Fruit fly (Drosophila melanogaster) whole organism, embryonic: ENCODE results near the gene CG31867.

Experiments
- CG1024 ChIP-seq: fragments of 200-800 bp; sonication (Bioruptor generic); IDR thresholded peaks from 2 replicates; pipeline ENCODE4 v1.3.6; 2022; ENCODE audit warnings: missing biosample characterization, missing genetic modification characterization
- CG10462 ChIP-seq: fragments of 200-800 bp; sonication (Bioruptor generic); optimal IDR thresholded peaks from 2 replicates; lab custom pipeline; 2016; ENCODE audit warnings: missing biosample characterization, missing genetic modification characterization
- CG10654 ChIP-seq: fragments of 200-800 bp; sonication (Bioruptor generic); optimal IDR thresholded peaks from 2 replicates; lab custom pipeline; 2016; ENCODE audit warnings: missing biosample characterization, missing genetic modification characterization
- CG11696 ChIP-seq: fragments of 200-800 bp; sonication (Bioruptor generic); IDR thresholded peaks from 2 replicates; pipeline ENCODE4 v1.3.6; 2022; ENCODE audit warnings: missing biosample characterization, missing genetic modification characterization
- CG13775 ChIP-seq: fragments of 200-800 bp; sonication (Bioruptor generic); optimal IDR thresholded peaks from 3 replicates; lab custom pipeline; 2017; ENCODE audit warnings: missing biosample characterization, mild to moderate bottlenecking, missing genetic modification characterization
- CG14667 ChIP-seq: fragments of 200-800 bp; sonication (Bioruptor generic); IDR thresholded peaks from 2 replicates; pipeline ENCODE4 v1.3.6; 2022; ENCODE audit warnings: missing biosample characterization, missing genetic modification characterization
- CG15011 ChIP-seq: fragments of 200-800 bp; sonication (Bioruptor generic); optimal IDR thresholded peaks from 3 replicates; lab custom pipeline; 2018; ENCODE audit warnings: missing biosample characterization, mild to moderate bottlenecking, missing genetic modification characterization
- CG17359 ChIP-seq: fragments of 200-800 bp; sonication (Bioruptor generic); optimal IDR thresholded peaks from 3 replicates; lab custom pipeline; 2018; ENCODE audit warnings: missing biosample characterization, mild to moderate bottlenecking, missing genetic modification characterization, moderate library complexity
- CG2116 ChIP-seq: fragments of 200-800 bp; sonication (Bioruptor generic); optimal IDR thresholded peaks from 3 replicates; lab custom pipeline; 2018; ENCODE audit warnings: missing biosample characterization, mild to moderate bottlenecking, missing genetic modification characterization
- CG2712 ChIP-seq: fragments of 200-800 bp; optimal IDR thresholded peaks from 3 replicates; lab custom pipeline; 2019; ENCODE audit warnings: missing biosample characterization, mild to moderate bottlenecking, missing genetic modification characterization, moderate library complexity
- CG32772 ChIP-seq: fragments of 200-800 bp; sonication (Bioruptor generic); IDR thresholded peaks from 2 replicates; pipeline ENCODE4 v1.3.6; 2022; ENCODE audit warnings: missing biosample characterization, missing genetic modification characterization
- CG33557 ChIP-seq: fragments of 200-800 bp; sonication (Bioruptor generic); optimal IDR thresholded peaks from 2 replicates; lab custom pipeline; 2019; ENCODE audit warnings: missing biosample characterization, mild to moderate bottlenecking, missing genetic modification characterization, moderate library complexity
- CG4820 ChIP-seq: fragments of 200-800 bp; sonication (Bioruptor generic); optimal IDR thresholded peaks from 3 replicates; lab custom pipeline; 2016; ENCODE audit warnings: missing biosample characterization, missing genetic modification characterization
- CG5245 ChIP-seq: fragments of 200-800 bp; sonication (Bioruptor generic); optimal IDR thresholded peaks from 3 replicates; lab custom pipeline; 2016; ENCODE audit warnings: missing biosample characterization, missing genetic modification characterization
- CG6254 ChIP-seq: fragments of 200-800 bp; sonication (Bioruptor generic); optimal IDR thresholded peaks from 3 replicates; lab custom pipeline; 2017; ENCODE audit warnings: mild to moderate bottlenecking, missing biosample characterization, missing genetic modification reagents, missing genetic modification characterization
- CG6689 ChIP-seq: fragments of 200-800 bp; sonication (Bioruptor generic); IDR thresholded peaks from 2 replicates; pipeline ENCODE4 v1.3.6; 2022; ENCODE audit warnings: missing biosample characterization, missing genetic modification characterization
- CG6813 ChIP-seq: fragments of 200-800 bp; sonication (Bioruptor generic); optimal IDR thresholded peaks from 2 replicates; lab custom pipeline; 2017; ENCODE audit warnings: missing biosample characterization, missing genetic modification characterization, mild to moderate bottlenecking, moderate library complexity, missing genetic modification reagents
- CG6854 ChIP-seq: fragments of 200-800 bp; sonication (Bioruptor generic); optimal IDR thresholded peaks from 3 replicates; lab custom pipeline; 2017; ENCODE audit warnings: missing biosample characterization, mild to moderate bottlenecking, missing genetic modification characterization
- CG9215 ChIP-seq: fragments of 200-800 bp; sonication (Bioruptor generic); IDR thresholded peaks from 2 replicates; pipeline ENCODE4 v1.3.6; 2022; ENCODE audit warnings: missing biosample characterization, missing genetic modification characterization
- Fer1 ChIP-seq: fragments of 200-800 bp; sonication (Bioruptor generic); optimal IDR thresholded peaks from 2 replicates; lab custom pipeline; 2017; ENCODE audit warnings: missing biosample characterization, mild to moderate bottlenecking, missing genetic modification characterization
- GATAe ChIP-seq: fragments of 200-800 bp; sonication (Bioruptor generic); conservative IDR thresholded peaks from 2 replicates; pipeline ENCODE4 v1.3.6; 2022; ENCODE audit warnings: missing biosample characterization, missing genetic modification characterization
- H15 ChIP-seq: fragments of 200-800 bp; sonication (Bioruptor generic); IDR thresholded peaks from 3 replicates; pipeline ENCODE4 v1.3.6; 2022; ENCODE audit warnings: missing biosample characterization, missing genetic modification characterization
- HLH3B ChIP-seq: fragments of 200-800 bp; sonication (Bioruptor generic); IDR thresholded peaks from 2 replicates; pipeline ENCODE4 v1.3.6; 2022; ENCODE audit warnings: missing biosample characterization, missing genetic modification characterization
- Kr ChIP-seq: fragments of 200-800 bp; sonication (Bioruptor generic); optimal IDR thresholded peaks from 2 replicates; lab custom pipeline; 2017; ENCODE audit warnings: missing biosample characterization, mild to moderate bottlenecking, missing genetic modification characterization
- NC2β ChIP-seq: fragments of 200-800 bp; sonication (Bioruptor generic); optimal IDR thresholded peaks from 2 replicates; lab custom pipeline; 2016; ENCODE audit warnings: missing biosample characterization, missing genetic modification characterization
- Optix ChIP-seq: fragments of 200-800 bp; sonication (Bioruptor generic); IDR thresholded peaks from 3 replicates; pipeline ENCODE4 v1.3.6; 2022; ENCODE audit warnings: missing biosample characterization, missing genetic modification characterization
- Rfx ChIP-seq: fragments of 200-800 bp; sonication (Bioruptor generic); IDR thresholded peaks from 2 replicates; pipeline ENCODE4 v1.3.6; 2022; ENCODE audit warnings: missing biosample characterization, missing genetic modification characterization
- Six4 ChIP-seq: fragments of 200-800 bp; sonication (Bioruptor generic); optimal IDR thresholded peaks from 2 replicates; lab custom pipeline; 2016; ENCODE audit warnings: missing biosample characterization, missing genetic modification characterization
- Ssrp ChIP-seq: fragments of 200-800 bp; sonication (Bioruptor generic); optimal IDR thresholded peaks from 2 replicates; lab custom pipeline; 2018; ENCODE audit warnings: missing biosample characterization, mild to moderate bottlenecking, missing genetic modification characterization, moderate library complexity
- Stat92E ChIP-seq, 3 experiments: fragments of >200 bp in 2 of 3; fragments of 200-800 bp in 1 of 3; sonication (Bioruptor generic) in 1 of 3; optimal IDR thresholded peaks; 2 replicates each; lab custom pipeline; 2017 to 2019; ENCODE audit warnings: missing biosample characterization in 3 of 3, missing genetic modification characterization in 3 of 3, mild to moderate bottlenecking in 1 of 3, moderate library complexity in 1 of 3
- Xrp1 ChIP-seq: fragments of 200-800 bp; sonication (Bioruptor generic); IDR thresholded peaks from 2 replicates; pipeline ENCODE4 v1.3.6; 2022; ENCODE audit warnings: missing biosample characterization, missing genetic modification characterization
- bsh ChIP-seq, 2 experiments: fragments of 200-800 bp; sonication (Bioruptor generic); optimal IDR thresholded peaks; 2 replicates each; lab custom pipeline; 2017 to 2018; ENCODE audit warnings: mild to moderate bottlenecking in 2 of 2, missing biosample characterization in 2 of 2, missing genetic modification characterization in 2 of 2, moderate library complexity in 1 of 2
- chm ChIP-seq: fragments of 200-800 bp; sonication (Bioruptor generic); IDR thresholded peaks from 2 replicates; pipeline ENCODE4 v1.3.6; 2022; ENCODE audit warnings: missing biosample characterization, missing genetic modification characterization
- chn ChIP-seq: fragments of 200-800 bp; sonication (Bioruptor generic); optimal IDR thresholded peaks from 2 replicates; lab custom pipeline; 2016; ENCODE audit warnings: missing biosample characterization, missing genetic modification characterization
- danr ChIP-seq: fragments of 200-800 bp; sonication (Bioruptor generic); IDR thresholded peaks from 2 replicates; pipeline ENCODE4 v1.3.6; 2022; ENCODE audit warnings: missing biosample characterization, missing genetic modification characterization
- jing ChIP-seq: fragments of 200-800 bp; sonication (Bioruptor generic); optimal IDR thresholded peaks from 2 replicates; lab custom pipeline; 2018; ENCODE audit warnings: missing biosample characterization, mild to moderate bottlenecking, missing genetic modification characterization
- ken ChIP-seq: fragments of 200-800 bp; sonication (Bioruptor generic); IDR thresholded peaks from 3 replicates; pipeline ENCODE4 v1.3.6; 2022; ENCODE audit warnings: missing biosample characterization, missing genetic modification characterization
- klu ChIP-seq: fragments of 200-800 bp; sonication (Bioruptor generic); IDR thresholded peaks from 2 replicates; pipeline ENCODE4 v1.3.6; 2022; ENCODE audit warnings: missing biosample characterization, missing genetic modification characterization
- mam ChIP-seq: fragments of 200-800 bp; sonication (Bioruptor generic); optimal IDR thresholded peaks from 3 replicates; lab custom pipeline; 2016; ENCODE audit warnings: missing biosample characterization, missing genetic modification characterization
- nom ChIP-seq: fragments of 200-800 bp; sonication (Bioruptor generic); optimal IDR thresholded peaks from 2 replicates; lab custom pipeline; 2017; ENCODE audit warnings: missing biosample characterization, missing genetic modification characterization, mild to moderate bottlenecking, moderate library complexity, missing genetic modification reagents
- odd ChIP-seq: fragments of 200-800 bp; sonication (Bioruptor generic); optimal IDR thresholded peaks from 2 replicates; lab custom pipeline; 2017; ENCODE audit warnings: missing biosample characterization, mild to moderate bottlenecking, missing genetic modification characterization
- otp ChIP-seq: fragments of 200-800 bp; sonication (Bioruptor generic); IDR thresholded peaks from 3 replicates; pipeline ENCODE4, ENCODE4 v1.3.6; 2022; ENCODE audit warnings: missing biosample characterization, missing genetic modification characterization
- pros ChIP-seq: fragments of 200-800 bp; sonication (Bioruptor generic); optimal IDR thresholded peaks from 3 replicates; lab custom pipeline; 2019; ENCODE audit warnings: missing biosample characterization, mild to moderate bottlenecking, missing genetic modification characterization, moderate library complexity
- shn ChIP-seq: fragments of 200-800 bp; sonication (Bioruptor generic); optimal IDR thresholded peaks from 3 replicates; lab custom pipeline; 2016; ENCODE audit warnings: missing biosample characterization, missing genetic modification characterization
- slou ChIP-seq: fragments of 200-800 bp; sonication (Bioruptor generic); optimal IDR thresholded peaks from 3 replicates; lab custom pipeline; 2016; ENCODE audit warnings: missing biosample characterization, missing genetic modification characterization
- slp2 ChIP-seq: fragments of 200-800 bp; sonication (Bioruptor generic); optimal IDR thresholded peaks from 2 replicates; lab custom pipeline; 2016; ENCODE audit warnings: missing biosample characterization, missing genetic modification characterization
- sob ChIP-seq: fragments of 200-800 bp; sonication (Bioruptor generic); IDR thresholded peaks from 2 replicates; pipeline ENCODE4 v1.3.6; 2022; ENCODE audit warnings: missing biosample characterization, missing genetic modification characterization
- tio ChIP-seq: fragments of 200-800 bp; sonication (Bioruptor generic); optimal IDR thresholded peaks from 2 replicates; lab custom pipeline; 2017; ENCODE audit warnings: missing biosample characterization, missing genetic modification characterization, inconsistent platforms
- ttk ChIP-seq: fragments of 200-800 bp; sonication (Bioruptor generic); IDR thresholded peaks from 2 replicates; pipeline ENCODE4 v2.1.2; 2022; ENCODE audit warnings: missing biosample characterization, missing genetic modification characterization

The CG31867 gene

DNA sequence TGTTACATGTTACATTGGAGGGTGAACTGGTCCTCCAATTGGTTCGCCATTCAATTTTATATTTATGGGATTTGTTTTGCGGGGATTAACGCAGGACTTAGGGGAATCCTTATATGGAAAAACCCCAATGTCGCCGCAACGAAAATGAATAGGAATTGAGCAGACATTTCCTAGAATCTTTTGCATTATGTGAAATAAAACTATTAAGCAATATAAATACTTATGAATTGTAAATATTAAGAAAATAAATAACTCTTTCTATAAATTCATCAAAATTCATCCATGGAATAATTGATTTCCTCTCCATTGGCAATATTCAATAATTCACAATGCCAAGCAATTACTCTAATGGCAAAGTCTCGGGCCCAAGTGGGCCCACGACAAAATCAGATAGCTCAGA lies 31.5 kb downstream of the CG31867 start, which contains the start of gene Gr32a:
Gene Gr32a, plus strand, starts transcription at position 301 of the 400 bp plus-strand sequence.
- TF ChIP-seq pros (GFP tag; lab: Kevin White, UChicago) (no peak), CG6813 (GFP tag; lab: Kevin White, UChicago) (no peak), danr (GFP tag; lab: Robert Waterston, UW) (no peak), Fer1 (GFP tag; lab: Kevin White, UChicago) (no peak), Six4 (GFP tag; lab: Kevin White, UChicago) (no peak), CG33557 (no peak)

DNA sequence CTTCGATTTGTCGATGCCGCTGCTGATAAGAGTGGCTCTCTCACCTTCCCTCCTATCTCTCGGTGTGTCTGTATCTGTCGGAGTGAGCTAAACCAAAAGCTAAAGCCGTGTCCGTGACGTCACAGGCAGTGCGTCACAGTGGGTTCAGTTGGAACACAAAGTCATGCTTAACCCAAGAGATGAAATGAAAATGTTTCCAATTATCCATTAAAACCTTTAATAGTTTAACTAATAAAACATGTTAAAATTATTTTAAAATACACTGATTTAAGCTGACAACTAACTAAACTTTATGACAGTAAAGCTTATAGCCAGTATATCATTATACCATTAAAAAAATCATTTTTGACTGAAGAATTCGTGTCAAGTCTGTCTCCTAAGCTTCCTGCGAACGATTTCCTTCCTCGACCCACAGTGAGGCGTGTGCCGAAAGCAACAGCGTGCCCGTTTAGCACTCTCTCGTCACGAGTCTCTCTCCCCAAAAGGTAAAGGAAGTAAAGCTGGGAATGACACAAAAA lies 32.1 kb downstream of the CG31867 start, which contains the start of gene Idua:
Gene Idua, minus strand, starts transcription at position 51 of the 518 bp plus-strand sequence.
- TF ChIP-seq CG15011 (peak; percentile 52), CG17359 (tag; lab: Kevin White, UChicago) (peak; percentile 69), GATAe (GFP tag; lab: Robert Waterston, UW) (no peak), Optix (GFP tag; lab: Robert Waterston, UW) (no peak), otp (GFP tag; lab: Robert Waterston, UW) (0 out of 3 replicates have a peak, but pooled peaks have one; percentile 26), CG9215 (GFP tag; lab: Robert Waterston, UW) (peak; percentile 71), CG32772 (0 out of 2 replicates have a peak, but pooled peaks have one; percentile 31), chn (GFP tag; lab: Kevin White, UChicago) (no peak), CG14667 (peak; percentile 53), mam (GFP tag; lab: Kevin White, UChicago) (peak; percentile 38), CG13775 (GFP tag; lab: Kevin White, UChicago) (peak; percentile 54), shn (GFP tag; lab: Kevin White, UChicago) (no peak), tio (GFP tag; lab: Kevin White, UChicago) (peak; percentile 55), CG1024 (no peak), NC2β (GFP tag; lab: Kevin White, UChicago) (no peak), CG4820 (GFP tag; lab: Kevin White, UChicago) (peak; percentile 52), CG10462 (GFP tag; lab: Kevin White, UChicago) (no peak), nom (GFP tag; lab: Kevin White, UChicago) (no peak), CG2712 (tag; lab: Kevin White, UChicago) (no peak), bsh (GFP tag; optimal IDR thresholded peaks at IDR 0.05; lab: Kevin White, UChicago) (peak; percentile 57 to 64), Rfx (GFP tag; lab: Robert Waterston, UW) (peak; percentile 70; the same call in 1 of the 2 replicates), CG10654 (GFP tag; lab: Kevin White, UChicago) (peak; percentile 24), CG5245 (GFP tag; lab: Kevin White, UChicago) (peak; percentile 51), ken (GFP tag; lab: Robert Waterston, UW) (0 out of 3 replicates have a peak, but pooled peaks have one; percentile 36), CG2116 (GFP tag; lab: Kevin White, UChicago) (peak; percentile 22), Stat92E (GFP tag; optimal IDR thresholded peaks at IDR 0.05; lab: Kevin White, UChicago) (peak in 1 of 3 experiments; percentile 9), CG6254 (GFP tag; lab: Kevin White, UChicago) (peak; percentile 70), jing (GFP tag; lab: Kevin White, UChicago) (no peak), CG6689 (GFP tag; lab: Robert Waterston, UW) (peak; percentile 74), CG6854 (GFP tag; lab: Kevin White, UChicago) (peak; percentile 82), klu (GFP tag; lab: Robert Waterston, UW) (peak; percentile 44; the same call in 1 of the 2 replicates), HLH3B (peak; percentile 60), CG11696 (GFP tag; lab: Robert Waterston, UW) (0 out of 2 replicates have a peak, but pooled peaks have one; percentile 33), Xrp1 (GFP tag; lab: Robert Waterston, UW) (peak; percentile 79), slp2 (GFP tag; lab: Kevin White, UChicago) (no peak), slou (GFP tag; lab: Kevin White, UChicago) (peak; percentile 2), chm (no peak), Kr (GFP tag; lab: Kevin White, UChicago) (no peak), sob (GFP tag; lab: Robert Waterston, UW) (peak; percentile 34; the same call in 1 of the 2 replicates), Ssrp (tag; lab: Kevin White, UChicago) (peak; percentile 58), ttk (GFP tag; lab: Robert Waterston, UW) (peak; percentile 30; the same call in 1 of the 2 replicates), odd (GFP tag; lab: Kevin White, UChicago) (peak; percentile 80), H15 (GFP tag; lab: Robert Waterston, UW) (0 out of 3 replicates have a peak, but pooled peaks have one; percentile 42)
